Worm (Caenorhabditis elegans): ENCODE results near the gene arle-14.

DNA sequence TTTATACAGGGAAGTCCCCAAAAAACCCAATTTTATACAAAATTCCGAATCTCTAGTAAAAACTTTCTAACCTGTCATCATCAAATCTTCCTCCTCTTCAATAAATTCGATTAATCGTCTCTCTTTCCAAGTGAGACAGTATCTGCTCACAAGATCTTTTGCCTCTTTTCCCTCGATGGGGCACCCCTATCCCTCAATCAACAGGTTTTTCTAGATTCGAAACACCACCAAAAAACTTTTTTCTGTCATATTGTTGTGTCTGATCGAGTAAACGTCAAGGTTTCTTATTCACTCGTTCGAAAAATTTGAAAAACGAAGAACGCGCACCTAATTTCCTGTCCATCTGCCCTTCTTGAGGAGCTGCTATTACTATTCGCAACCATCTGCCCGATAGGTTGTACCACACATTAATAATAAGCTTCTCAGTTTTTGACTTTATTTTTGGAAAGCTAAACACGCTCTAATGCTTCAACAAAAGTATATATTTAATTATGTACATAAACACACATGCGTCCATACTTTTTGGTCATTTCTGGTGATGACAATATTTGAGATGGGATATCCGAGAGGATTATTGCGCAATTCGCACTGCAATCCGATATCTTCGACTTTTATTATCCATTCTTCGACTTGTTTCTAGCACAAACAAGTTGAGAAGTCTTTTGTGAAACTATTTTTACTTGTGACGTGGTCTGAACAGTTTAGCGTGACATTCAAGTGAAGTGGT, 26.6 kb downstream of the arle-14 start:
- TF ChIP-seq ama-1 (optimal IDR thresholded peaks at IDR 0.05) (no peak), hmg-4 (GFP tag; optimal IDR thresholded peaks at IDR 0.05) (no peak), B0310.2 (tag; optimal IDR thresholded peaks at IDR 0.05) (no peak), aly-1 (tag; optimal IDR thresholded peaks at IDR 0.05) (no peak)

Data from whole organism, early embryonic.